Fruit fly (Drosophila melanogaster): Measurements from ENCODE around the gene CG10646.

The CG10646 gene

DNA sequence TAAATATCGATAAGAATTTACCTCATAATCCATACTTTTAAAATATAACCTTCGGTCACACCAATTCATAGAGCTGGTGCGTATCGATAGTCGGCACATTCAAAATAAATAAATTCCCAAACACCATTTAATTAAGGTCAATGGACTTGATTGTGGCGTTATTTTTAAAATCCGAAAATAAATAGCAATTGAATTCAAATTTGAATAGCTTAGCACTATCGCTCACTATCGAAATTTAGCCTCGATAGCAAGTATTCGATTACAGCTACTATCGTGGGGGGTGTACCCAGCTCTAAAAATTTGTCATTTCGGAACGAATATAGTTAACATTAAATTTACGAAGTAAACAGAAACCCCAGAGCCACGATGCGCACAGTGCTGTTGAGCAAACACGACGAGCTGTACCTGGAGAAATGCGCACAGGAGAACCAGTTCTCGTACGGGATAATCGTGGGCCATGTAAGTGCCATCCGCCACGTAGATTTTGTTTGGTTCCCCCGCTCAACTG, 32.2 kb downstream of the CG10646 start, which contains the start of gene CG10616 (continued):
- TF ChIP-seq zf30C (GFP tag; optimal IDR thresholded peaks at IDR 0.05) (no peak), nerfin-1 (tag; optimal IDR thresholded peaks at IDR 0.05) (no peak), odd (GFP tag; optimal IDR thresholded peaks at IDR 0.05) (no peak), z (GFP tag; IDR thresholded peaks at IDR 0.05) (no peak), CTCF (GFP tag; optimal IDR thresholded peaks at IDR 0.05) (no peak), dm (GFP tag; optimal IDR thresholded peaks at IDR 0.05) (no peak), usp (GFP tag; optimal IDR thresholded peaks at IDR 0.05) (no peak), ash1 (GFP tag; optimal IDR thresholded peaks at IDR 0.05) (no peak), Awh (GFP tag; IDR thresholded peaks at IDR 0.05) (no peak), chinmo (GFP tag; IDR thresholded peaks at IDR 0.05; ENCODE audit: partially characterized antibody) (peak; percentile 81; the same call in 3 of the 4 replicates), gt (GFP tag; IDR thresholded peaks at IDR 0.05) (no peak), fd102C (GFP tag; optimal IDR thresholded peaks at IDR 0.05) (no peak), trem (tag; optimal IDR thresholded peaks at IDR 0.05) (peak; percentile 76), CG34422 (GFP tag; IDR thresholded peaks at IDR 0.05) (no peak), CG31365 (tag; optimal IDR thresholded peaks at IDR 0.05) (no peak), CG11504 (tag; optimal IDR thresholded peaks at IDR 0.05) (no peak), CG3065 (GFP tag; optimal IDR thresholded peaks at IDR 0.05) (no peak), lmd (GFP tag; IDR thresholded peaks at IDR 0.05) (no peak), gfzf (GFP tag; optimal IDR thresholded peaks at IDR 0.05) (peak; percentile 66), CHES-1-like (GFP tag; optimal IDR thresholded peaks at IDR 0.05) (no peak), pros (GFP tag; optimal IDR thresholded peaks at IDR 0.05) (no peak), inv (GFP tag; IDR thresholded peaks at IDR 0.05; ENCODE audit: partially characterized antibody) (peak; percentile 93), CG33557 (GFP tag; optimal IDR thresholded peaks at IDR 0.05) (no peak), CG3281 (GFP tag; optimal IDR thresholded peaks at IDR 0.05) (no peak), Deaf1 (tag; optimal IDR thresholded peaks at IDR 0.05) (no peak), YL-1 (GFP tag; optimal IDR thresholded peaks at IDR 0.05) (peak; percentile 47), CG6765 (GFP tag; optimal IDR thresholded peaks at IDR 0.05) (no peak), Dad (GFP tag; optimal IDR thresholded peaks at IDR 0.05) (no peak), otp (GFP tag; IDR thresholded peaks at IDR 0.05) (no peak), vnd (GFP tag; IDR thresholded peaks at IDR 0.05; ENCODE audit: partially characterized antibody) (peak; percentile 95), Sry-β (GFP tag; optimal IDR thresholded peaks at IDR 0.05) (no peak), her (GFP tag; optimal IDR thresholded peaks at IDR 0.05) (no peak), Ssrp (tag; optimal IDR thresholded peaks at IDR 0.05) (no peak), mam (GFP tag; optimal IDR thresholded peaks at IDR 0.05) (no peak), salm (tag; optimal IDR thresholded peaks at IDR 0.05) (no peak), CG17802 (tag; optimal IDR thresholded peaks at IDR 0.05) (no peak), knrl (GFP tag; IDR thresholded peaks at IDR 0.05; ENCODE audit: partially characterized antibody) (peak; percentile 94), Oli (tag; optimal IDR thresholded peaks at IDR 0.05) (no peak), eve (GFP tag; optimal IDR thresholded peaks at IDR 0.05) (no peak), TFAM (GFP tag; optimal IDR thresholded peaks at IDR 0.05) (no peak), CG10959 (GFP tag; IDR thresholded peaks at IDR 0.05) (no peak), Sox102F (GFP tag; optimal IDR thresholded peaks at IDR 0.05) (no peak), Doc2 (GFP tag; IDR thresholded peaks at IDR 0.05) (no peak), CG9817 (tag; optimal IDR thresholded peaks at IDR 0.05) (no peak), toy (GFP tag; IDR thresholded peaks at IDR 0.05) (no peak), Kr (GFP tag; optimal IDR thresholded peaks at IDR 0.05) (no peak), CG16863 (GFP tag; optimal IDR thresholded peaks at IDR 0.05) (no peak), CG18619 (GFP tag; optimal IDR thresholded peaks at IDR 0.05) (no peak), CG16779 (GFP tag; IDR thresholded peaks at IDR 0.05) (no peak), corto (GFP tag; optimal IDR thresholded peaks at IDR 0.05) (no peak), Ada2b (GFP tag; IDR thresholded peaks at IDR 0.05) (no peak), h (optimal IDR thresholded peaks at IDR 0.05) (no peak)
